Fruit fly (Drosophila melanogaster) whole organism, embryonic: ENCODE measurements around the gene Sps2.

Source experiments
- Ada2b ChIP-seq: fragments of 200-800 bp; sonication (Bioruptor generic); IDR thresholded peaks from 2 replicates; pipeline ENCODE4 v1.3.6; 2022; ENCODE audit warnings: missing biosample characterization, missing genetic modification characterization
- Asciz ChIP-seq: fragments of 200-800 bp; sonication (Bioruptor generic); optimal IDR thresholded peaks from 2 replicates; lab custom pipeline; 2017; ENCODE audit warnings: missing biosample characterization, mild to moderate bottlenecking, missing genetic modification characterization, missing genetic modification reagents
- CG10366 ChIP-seq: fragments of 200-800 bp; sonication (Bioruptor generic); IDR thresholded peaks from 2 replicates; pipeline ENCODE4 v1.3.6; 2022; ENCODE audit warnings: missing biosample characterization, missing genetic modification characterization
- CG11695 ChIP-seq: fragments of 200-800 bp; sonication (Bioruptor generic); IDR thresholded peaks from 3 replicates; pipeline ENCODE4 v1.3.6; 2022; ENCODE audit warnings: missing biosample characterization, missing genetic modification characterization
- CG13296 ChIP-seq: fragments of 200-800 bp; sonication (Bioruptor generic); optimal IDR thresholded peaks from 3 replicates; lab custom pipeline; 2018; ENCODE audit warnings: missing biosample characterization, mild to moderate bottlenecking, missing genetic modification characterization
- CG13775 ChIP-seq: fragments of 200-800 bp; sonication (Bioruptor generic); optimal IDR thresholded peaks from 3 replicates; lab custom pipeline; 2017; ENCODE audit warnings: missing biosample characterization, mild to moderate bottlenecking, missing genetic modification characterization
- CG14050 ChIP-seq: fragments of 200-800 bp; sonication (Bioruptor generic); IDR thresholded peaks from 3 replicates; pipeline ENCODE4 v1.3.6; 2022; ENCODE audit warnings: missing biosample characterization, missing genetic modification characterization
- CG14667 ChIP-seq: fragments of 200-800 bp; sonication (Bioruptor generic); IDR thresholded peaks from 2 replicates; pipeline ENCODE4 v1.3.6; 2022; ENCODE audit warnings: missing biosample characterization, missing genetic modification characterization
- CG15011 ChIP-seq: fragments of 200-800 bp; sonication (Bioruptor generic); optimal IDR thresholded peaks from 3 replicates; lab custom pipeline; 2018; ENCODE audit warnings: missing biosample characterization, mild to moderate bottlenecking, missing genetic modification characterization
- CG17361 ChIP-seq: fragments of 200-800 bp; sonication (Bioruptor generic); IDR thresholded peaks from 3 replicates; pipeline ENCODE4 v1.3.6; 2022; ENCODE audit warnings: missing biosample characterization, missing genetic modification characterization
- CG17829 ChIP-seq: fragments of 200-800 bp; optimal IDR thresholded peaks from 2 replicates; lab custom pipeline; 2019; ENCODE audit warnings: missing biosample characterization, mild to moderate bottlenecking, missing genetic modification characterization, moderate library complexity
- CG18764 ChIP-seq: fragments of 200-800 bp; sonication (Bioruptor generic); optimal IDR thresholded peaks from 3 replicates; lab custom pipeline; 2016; ENCODE audit warnings: missing biosample characterization, missing genetic modification characterization
- CG2116 ChIP-seq: fragments of 200-800 bp; sonication (Bioruptor generic); optimal IDR thresholded peaks from 3 replicates; lab custom pipeline; 2018; ENCODE audit warnings: missing biosample characterization, mild to moderate bottlenecking, missing genetic modification characterization
- CG34376 ChIP-seq: fragments of 200-800 bp; sonication (Bioruptor generic); optimal IDR thresholded peaks from 2 replicates; lab custom pipeline; 2018; ENCODE audit warnings: missing biosample characterization, mild to moderate bottlenecking, missing genetic modification characterization
- CG3838 ChIP-seq: fragments of 200-800 bp; sonication (Bioruptor generic); optimal IDR thresholded peaks from 3 replicates; lab custom pipeline; 2016; ENCODE audit warnings: missing biosample characterization, missing genetic modification characterization
- CG6254 ChIP-seq: fragments of 200-800 bp; sonication (Bioruptor generic); optimal IDR thresholded peaks from 3 replicates; lab custom pipeline; 2017; ENCODE audit warnings: mild to moderate bottlenecking, missing biosample characterization, missing genetic modification reagents, missing genetic modification characterization
- CG8290 ChIP-seq, 3 experiments: fragments of 200-800 bp; sonication (Bioruptor generic); optimal IDR thresholded peaks; 2 replicates each; lab custom pipeline; 2016 to 2019; ENCODE audit warnings: missing biosample characterization in 3 of 3, missing genetic modification characterization in 3 of 3, mild to moderate bottlenecking in 2 of 3, moderate library complexity in 1 of 3
- CG9437 ChIP-seq: fragments of 200-800 bp; sonication (Bioruptor generic); optimal IDR thresholded peaks from 2 replicates; lab custom pipeline; 2018; ENCODE audit warnings: missing biosample characterization, mild to moderate bottlenecking, missing genetic modification characterization
- CG9817 ChIP-seq: fragments of 200-800 bp; sonication (Bioruptor generic); optimal IDR thresholded peaks from 2 replicates; lab custom pipeline; 2018; ENCODE audit warnings: missing biosample characterization, mild to moderate bottlenecking, missing genetic modification characterization, moderate library complexity
- D ChIP-seq, 2 experiments: fragments of 200-800 bp in 1 of 2; fragments of >200 bp in 1 of 2; sonication (Bioruptor generic) in 1 of 2; optimal IDR thresholded peaks; 2 replicates in 1 of 2; 3 replicates in 1 of 2; lab custom pipeline; 2017; ENCODE audit warnings: mild to moderate bottlenecking in 1 of 2, missing biosample characterization in 1 of 2, missing genetic modification characterization in 1 of 2, missing genetic modification reagents in 1 of 2
- D19B ChIP-seq: fragments of 200-800 bp; sonication (Bioruptor generic); optimal IDR thresholded peaks from 2 replicates; lab custom pipeline; 2017; ENCODE audit warnings: missing biosample characterization, mild to moderate bottlenecking, missing genetic modification characterization
- Dbx ChIP-seq: fragments of 200-800 bp; sonication (Bioruptor generic); IDR thresholded peaks from 3 replicates; pipeline ENCODE4 v1.3.6; 2022; ENCODE audit warnings: missing biosample characterization, missing genetic modification characterization
- Drgx ChIP-seq: fragments of 200-800 bp; sonication (Bioruptor generic); IDR thresholded peaks from 2 replicates; pipeline ENCODE4 v1.3.6; 2022; ENCODE audit warnings: missing biosample characterization, missing genetic modification characterization
- HLH3B ChIP-seq: fragments of 200-800 bp; sonication (Bioruptor generic); IDR thresholded peaks from 2 replicates; pipeline ENCODE4 v1.3.6; 2022; ENCODE audit warnings: missing biosample characterization, missing genetic modification characterization
- MTF-1 ChIP-seq: fragments of 200-800 bp; sonication (Bioruptor generic); optimal IDR thresholded peaks from 2 replicates; lab custom pipeline; 2018; ENCODE audit warnings: missing biosample characterization, mild to moderate bottlenecking, missing genetic modification characterization, borderline replicate concordance
- Med ChIP-seq: fragments of 200-800 bp; sonication (Bioruptor generic); peaks from one replicate; lab custom pipeline; 2016; ENCODE audit warnings: missing biosample characterization, missing genetic modification characterization, mild to moderate bottlenecking, inconsistent platforms, moderate library complexity
- NfI ChIP-seq: fragments of 200-800 bp; sonication (Bioruptor generic); optimal IDR thresholded peaks from 3 replicates; lab custom pipeline; 2018; ENCODE audit warnings: missing biosample characterization, mild to moderate bottlenecking, missing genetic modification characterization, moderate library complexity
- Optix ChIP-seq: fragments of 200-800 bp; sonication (Bioruptor generic); IDR thresholded peaks from 3 replicates; pipeline ENCODE4 v1.3.6; 2022; ENCODE audit warnings: missing biosample characterization, missing genetic modification characterization
- Sry-δ ChIP-seq: fragments of 200-800 bp; sonication (Bioruptor generic); optimal IDR thresholded peaks from 2 replicates; lab custom pipeline; 2016; ENCODE audit warnings: missing biosample characterization, missing genetic modification characterization
- Stat92E ChIP-seq, 3 experiments: fragments of >200 bp in 2 of 3; fragments of 200-800 bp in 1 of 3; sonication (Bioruptor generic) in 1 of 3; optimal IDR thresholded peaks; 2 replicates each; lab custom pipeline; 2017 to 2019; ENCODE audit warnings: missing biosample characterization in 3 of 3, missing genetic modification characterization in 3 of 3, mild to moderate bottlenecking in 1 of 3, moderate library complexity in 1 of 3
- Xrp1 ChIP-seq: fragments of 200-800 bp; sonication (Bioruptor generic); IDR thresholded peaks from 2 replicates; pipeline ENCODE4 v1.3.6; 2022; ENCODE audit warnings: missing biosample characterization, missing genetic modification characterization
- ap ChIP-seq: fragments of 200-800 bp; sonication (Bioruptor generic); IDR thresholded peaks from 2 replicates; pipeline ENCODE4 v1.3.6; 2022; ENCODE audit warnings: missing biosample characterization, missing genetic modification characterization
- az2 ChIP-seq: fragments of 200-800 bp; sonication (Bioruptor generic); optimal IDR thresholded peaks from 3 replicates; lab custom pipeline; 2016; ENCODE audit warnings: missing biosample characterization, missing genetic modification characterization
- bsh ChIP-seq, 2 experiments: fragments of 200-800 bp; sonication (Bioruptor generic); optimal IDR thresholded peaks; 2 replicates each; lab custom pipeline; 2017 to 2018; ENCODE audit warnings: mild to moderate bottlenecking in 2 of 2, missing biosample characterization in 2 of 2, missing genetic modification characterization in 2 of 2, moderate library complexity in 1 of 2
- dm ChIP-seq: fragments of 200-800 bp; sonication (Bioruptor generic); optimal IDR thresholded peaks from 3 replicates; lab custom pipeline; 2016; ENCODE audit warnings: missing biosample characterization, missing genetic modification characterization
- eyg ChIP-seq: fragments of 200-800 bp; sonication (Bioruptor generic); optimal IDR thresholded peaks from 3 replicates; lab custom pipeline; 2016; ENCODE audit warnings: missing biosample characterization, missing genetic modification characterization
- fd96Cb ChIP-seq: fragments of 200-800 bp; sonication (Bioruptor generic); optimal IDR thresholded peaks from 2 replicates; lab custom pipeline; 2018; ENCODE audit warnings: missing biosample characterization, mild to moderate bottlenecking, missing genetic modification characterization, moderate library complexity
- h ChIP-seq: fragments of >200 bp; optimal IDR thresholded peaks from 2 replicates; lab custom pipeline; 2017
- hb ChIP-seq: fragments of 200-800 bp; sonication (Bioruptor generic); IDR thresholded peaks from 3 replicates; pipeline ENCODE4 v1.3.6; 2022; ENCODE audit warnings: missing biosample characterization, missing genetic modification characterization; ENCODE audit not compliant: partially characterized antibody
- lmd ChIP-seq: fragments of 200-800 bp; sonication (Bioruptor generic); IDR thresholded peaks from 2 replicates; pipeline ENCODE4 v1.3.6; 2022; ENCODE audit warnings: missing biosample characterization, missing genetic modification characterization
- nerfin-1 ChIP-seq: fragments of 200-800 bp; sonication (Bioruptor generic); optimal IDR thresholded peaks from 3 replicates; lab custom pipeline; 2019; ENCODE audit warnings: missing biosample characterization, mild to moderate bottlenecking, missing genetic modification characterization, moderate library complexity
- nerfin-2 ChIP-seq: fragments of 200-800 bp; sonication (Bioruptor generic); IDR thresholded peaks from 2 replicates; pipeline ENCODE4 v1.3.6; 2022; ENCODE audit warnings: missing biosample characterization, missing genetic modification characterization; ENCODE audit not compliant: partially characterized antibody
- oc ChIP-seq: fragments of 200-800 bp; sonication (Bioruptor generic); optimal IDR thresholded peaks from 2 replicates; lab custom pipeline; 2018; ENCODE audit warnings: missing biosample characterization, mild to moderate bottlenecking, missing genetic modification characterization, moderate library complexity
- pnt ChIP-seq: fragments of 200-800 bp; sonication (Bioruptor generic); optimal IDR thresholded peaks from 3 replicates; lab custom pipeline; 2016; ENCODE audit warnings: missing biosample characterization, missing genetic modification characterization
- psq ChIP-seq: fragments of 200-800 bp; sonication (Bioruptor generic); optimal IDR thresholded peaks from 2 replicates; lab custom pipeline; 2017; ENCODE audit warnings: missing biosample characterization, missing genetic modification characterization
- run ChIP-seq: fragments of 200-800 bp; sonication (Bioruptor generic); optimal IDR thresholded peaks from 3 replicates; lab custom pipeline; 2018; ENCODE audit warnings: missing biosample characterization, mild to moderate bottlenecking, missing genetic modification characterization
- tap ChIP-seq: fragments of 200-800 bp; optimal IDR thresholded peaks from 3 replicates; lab custom pipeline; 2019; ENCODE audit warnings: missing biosample characterization, mild to moderate bottlenecking, missing genetic modification characterization, moderate library complexity
- tin ChIP-seq: fragments of 200-800 bp; sonication (Bioruptor generic); optimal IDR thresholded peaks from 3 replicates; lab custom pipeline; 2016; ENCODE audit warnings: missing biosample characterization, missing genetic modification characterization
- zen2 ChIP-seq: fragments of 200-800 bp; sonication (Bioruptor generic); IDR thresholded peaks from 3 replicates; pipeline ENCODE4 v1.3.6; 2022; ENCODE audit warnings: missing biosample characterization, missing genetic modification characterization; ENCODE audit not compliant: partially characterized antibody

Gene Sps2

DNA sequence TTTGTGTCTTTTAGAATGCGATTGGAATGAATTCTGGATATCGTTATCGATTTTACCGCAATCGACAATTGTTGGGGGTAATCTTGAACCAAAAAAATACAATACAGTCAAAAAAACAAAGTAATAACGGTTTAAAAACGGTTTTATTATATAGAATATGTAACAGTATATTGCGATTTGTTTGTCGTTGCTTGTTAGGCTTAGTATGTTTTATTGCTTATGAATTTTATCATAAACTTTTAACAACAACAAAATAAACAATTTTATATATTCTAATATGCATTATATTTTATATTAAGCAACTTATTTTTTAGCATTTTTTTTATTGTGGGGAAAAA lies 42.6 kb upstream of the Sps2 start, which contains the start of gene CYLD (continued):
- TF ChIP-seq fd96Cb (tag; lab: Kevin White, UChicago) = peak; percentile 54
- TF ChIP-seq Stat92E (GFP tag; optimal IDR thresholded peaks at IDR 0.05; lab: Kevin White, UChicago) = no peak
- TF ChIP-seq Drgx (GFP tag; lab: Robert Waterston, UW) = peak; percentile 68
- peak; percentile 68 for TF ChIP-seq tap (tag; lab: Kevin White, UChicago)
- peak; percentile 21 for TF ChIP-seq CG6254 (GFP tag; lab: Kevin White, UChicago)
- TF ChIP-seq zen2 (GFP tag; lab: Robert Waterston, UW) = no peak
- TF ChIP-seq CG18764 (GFP tag; lab: Kevin White, UChicago) = peak; percentile 42
- peak; percentile 75 for TF ChIP-seq CG11695 (GFP tag; lab: Robert Waterston, UW)
- no peak for TF ChIP-seq h
- TF ChIP-seq Dbx (GFP tag; lab: Robert Waterston, UW) = peak; percentile 57; the same call in 1 of the 3 replicates
- peak; percentile 37 for TF ChIP-seq nerfin-1 (tag; lab: Kevin White, UChicago)
- peak; percentile 16 for TF ChIP-seq CG15011 (GFP tag; lab: Kevin White, UChicago)
- no peak for TF ChIP-seq hb (GFP tag; lab: Robert Waterston, UW)
- peak; percentile 35 for TF ChIP-seq CG3838
- peak; percentile 41; the same call in 1 of the 2 replicates for TF ChIP-seq CG10366 (GFP tag; lab: Robert Waterston, UW)
- TF ChIP-seq HLH3B (GFP tag; lab: Robert Waterston, UW) = peak; percentile 44; the same call in 1 of the 2 replicates
- peak; percentile 46 for TF ChIP-seq Asciz (GFP tag; lab: Kevin White, UChicago)
- no peak; the same call in 1 of the 2 replicates for TF ChIP-seq ap (GFP tag; lab: Robert Waterston, UW)
- TF ChIP-seq D (optimal IDR thresholded peaks at IDR 0.05; lab: Kevin White, UChicago) = no peak
- peak; percentile 29 for TF ChIP-seq D (GFP tag; optimal IDR thresholded peaks at IDR 0.05; lab: Kevin White, UChicago)
- peak in 1 of 2 experiments; percentile 83 for TF ChIP-seq bsh (GFP tag; optimal IDR thresholded peaks at IDR 0.05; lab: Kevin White, UChicago)
- peak; percentile 39 for TF ChIP-seq Sry-δ (GFP tag; lab: Kevin White, UChicago)
- TF ChIP-seq nerfin-2 = no peak
- peak; percentile 83 for TF ChIP-seq Med (GFP tag; lab: Kevin White, UChicago)
- TF ChIP-seq CG17361 = peak; percentile 75; the same call in 2 of the 3 replicates
- peak; percentile 72 for TF ChIP-seq CG13296
- no peak for TF ChIP-seq Optix (GFP tag; lab: Robert Waterston, UW)
- TF ChIP-seq CG34376 (GFP tag; lab: Kevin White, UChicago) = peak; percentile 19
- TF ChIP-seq eyg = no peak
- peak; percentile 63 for TF ChIP-seq CG13775 (GFP tag; lab: Kevin White, UChicago)
- TF ChIP-seq D19B (GFP tag; lab: Kevin White, UChicago) = no peak
- TF ChIP-seq NfI (GFP tag; lab: Kevin White, UChicago) = peak; percentile 47
- peak; percentile 2 for TF ChIP-seq pnt (GFP tag; lab: Kevin White, UChicago)
- peak; percentile 50 for TF ChIP-seq CG9437 (GFP tag; lab: Kevin White, UChicago)
- TF ChIP-seq dm = no peak
- peak; percentile 40; the same call in 1 of the 2 replicates for TF ChIP-seq Ada2b
- TF ChIP-seq Xrp1 (GFP tag; lab: Robert Waterston, UW) = peak; percentile 76
- TF ChIP-seq CG14050 = peak; percentile 47; the same call in 1 of the 3 replicates
- TF ChIP-seq CG2116 (GFP tag; lab: Kevin White, UChicago) = peak; percentile 67
- no peak; the same call in 1 of the 2 replicates for TF ChIP-seq lmd (GFP tag; lab: Robert Waterston, UW)
- TF ChIP-seq psq (GFP tag; lab: Kevin White, UChicago) = no peak
- no peak for TF ChIP-seq CG14667 (GFP tag; lab: Robert Waterston, UW)
- TF ChIP-seq tin (GFP tag; lab: Kevin White, UChicago) = peak; percentile 54
- TF ChIP-seq CG8290 (GFP tag; optimal IDR thresholded peaks at IDR 0.05; lab: Kevin White, UChicago) = peak; percentile 4
- TF ChIP-seq CG8290 (tag; optimal IDR thresholded peaks at IDR 0.05; lab: Kevin White, UChicago) = peak in 1 of 2 experiments; percentile 75
- TF ChIP-seq oc (tag; lab: Kevin White, UChicago) = no peak
- peak; percentile 77 for TF ChIP-seq az2 (GFP tag; lab: Kevin White, UChicago)
- TF ChIP-seq CG9817 (tag; lab: Kevin White, UChicago) = no peak
- peak; percentile 85 for TF ChIP-seq CG17829 (tag; lab: Kevin White, UChicago)
- no peak for TF ChIP-seq run (tag; lab: Kevin White, UChicago)
- no peak for TF ChIP-seq MTF-1
